Fruit fly (Drosophila melanogaster): ENCODE measurements around the gene nsl1.

Gene nsl1

dm6 chr3R:15804678-15805077 lies 11.1 kb downstream of the nsl1 start:
- TF ChIP-seq pan (optimal IDR thresholded peaks at IDR 0.05) (no peak), pan (GFP tag; optimal IDR thresholded peaks at IDR 0.05 in 1 of 2, IDR thresholded peaks at IDR 0.05 in 1 of 2) (peak in 1 of 2 experiments; percentile 13), CG1024 (GFP tag; IDR thresholded peaks at IDR 0.05) (no peak), sens (GFP tag) (no peak), CG11696 (GFP tag; IDR thresholded peaks at IDR 0.05) (no peak)

dm6 chr3R:15806341-15806740 lies 12.8 kb downstream of the nsl1 start:
- TF ChIP-seq D19A (tag; optimal IDR thresholded peaks at IDR 0.05) (peak; percentile 68), ssp (GFP tag; IDR thresholded peaks at IDR 0.05) (no peak)

- peak; percentile 32 for TF ChIP-seq abd-A (tag; optimal IDR thresholded peaks at IDR 0.05)
- TF ChIP-seq Ptx1 (GFP tag; IDR thresholded peaks at IDR 0.05), result no peak
These were observed 13.7 kb downstream of the nsl1 start for dm6 chr3R:15807306-15807705.

dm6 chr3R:15807877-15808381 lies 14.3 kb downstream of the nsl1 start:
- TF ChIP-seq Fer3 (tag; optimal IDR thresholded peaks at IDR 0.05) (no peak), CG8478 (optimal IDR thresholded peaks at IDR 0.05) (no peak), toy (GFP tag; IDR thresholded peaks at IDR 0.05) (no peak), CG4328 (GFP tag; optimal IDR thresholded peaks at IDR 0.05) (no peak), sr (GFP tag; IDR thresholded peaks at IDR 0.05) (peak; percentile 67; the same call in 2 of the 3 replicates), onecut (GFP tag; IDR thresholded peaks at IDR 0.05) (peak; percentile 44), bsh (GFP tag; optimal IDR thresholded peaks at IDR 0.05) (peak in 1 of 2 experiments; percentile 48), sd (tag; optimal IDR thresholded peaks at IDR 0.05) (peak; percentile 41)

dm6 chr3R:15810369-15810768 lies 16.8 kb downstream of the nsl1 start:
- TF ChIP-seq Jarid2 (GFP tag; optimal IDR thresholded peaks at IDR 0.05), result peak; percentile 29
- peak; percentile 36 for TF ChIP-seq Sry-β (GFP tag; optimal IDR thresholded peaks at IDR 0.05)
- TF ChIP-seq CG15073 (GFP tag; optimal IDR thresholded peaks at IDR 0.05), result no peak
- no peak for TF ChIP-seq kni (GFP tag; optimal IDR thresholded peaks at IDR 0.05)
- no peak for TF ChIP-seq abd-A (tag; optimal IDR thresholded peaks at IDR 0.05)
- no peak for TF ChIP-seq Drgx (GFP tag; IDR thresholded peaks at IDR 0.05)
- TF ChIP-seq CG16863 (GFP tag; optimal IDR thresholded peaks at IDR 0.05), result no peak
- no peak for TF ChIP-seq Sox100B (GFP tag; optimal IDR thresholded peaks at IDR 0.05)
- TF ChIP-seq otp (GFP tag; IDR thresholded peaks at IDR 0.05), result no peak
- TF ChIP-seq exex (tag; optimal IDR thresholded peaks at IDR 0.05), result no peak
- TF ChIP-seq CG10543 (GFP tag; optimal IDR thresholded peaks at IDR 0.05), result peak; percentile 11
- TF ChIP-seq CG8290 (GFP tag; optimal IDR thresholded peaks at IDR 0.05), result no peak
- peak in 1 of 2 experiments; percentile 9 for TF ChIP-seq CG8290 (tag; optimal IDR thresholded peaks at IDR 0.05)
- TF ChIP-seq trem (tag; optimal IDR thresholded peaks at IDR 0.05), result peak; percentile 32
- TF ChIP-seq lov (optimal IDR thresholded peaks at IDR 0.05), result no peak
- TF ChIP-seq lov (GFP tag; IDR thresholded peaks at IDR 0.05), result 0 out of 3 replicates have a peak, but pooled peaks have one; percentile 38
- no peak for TF ChIP-seq HHEX (GFP tag; optimal IDR thresholded peaks at IDR 0.05)
- no peak for TF ChIP-seq Mes4 (GFP tag; optimal IDR thresholded peaks at IDR 0.05)
- no peak for TF ChIP-seq CHES-1-like (GFP tag; optimal IDR thresholded peaks at IDR 0.05)
- TF ChIP-seq CG1832 (GFP tag; optimal IDR thresholded peaks at IDR 0.05), result no peak
- peak; percentile 97 for TF ChIP-seq Deaf1 (tag; optimal IDR thresholded peaks at IDR 0.05)
- TF ChIP-seq crol (GFP tag; IDR thresholded peaks at IDR 0.05), result 0 out of 2 replicates have a peak, but pooled peaks have one; percentile 41
- TF ChIP-seq Asciz (GFP tag; optimal IDR thresholded peaks at IDR 0.05), result no peak
- no peak for TF ChIP-seq tio (GFP tag; optimal IDR thresholded peaks at IDR 0.05)
- TF ChIP-seq ERR (GFP tag; optimal IDR thresholded peaks at IDR 0.05), result no peak
- 0 out of 4 replicates have a peak, but pooled peaks have one; percentile 22 for TF ChIP-seq chinmo (GFP tag; IDR thresholded peaks at IDR 0.05; ENCODE audit: partially characterized antibody)
- no peak for TF ChIP-seq HmgZ (tag; optimal IDR thresholded peaks at IDR 0.05)
- TF ChIP-seq CG1233 (GFP tag; optimal IDR thresholded peaks at IDR 0.05), result peak; percentile 54
- no peak for TF ChIP-seq repo (GFP tag; optimal IDR thresholded peaks at IDR 0.05)
